Worm (Caenorhabditis elegans) whole organism, early embryonic: ENCODE data around the gene phf-31.

Experiments used
- B0310.2 ChIP-seq: sonication (generic microtip); optimal IDR thresholded peaks from 2 replicates; lab custom pipeline; 2016; ENCODE audit warnings: mild to moderate bottlenecking, missing genetic modification characterization, missing compliant biosample characterization
- F13C5.2 ChIP-seq: sonication (generic microtip); optimal IDR thresholded peaks from 2 replicates; lab custom pipeline; 2017; ENCODE audit warnings: mild to moderate bottlenecking, missing genetic modification characterization, inconsistent platforms, missing compliant biosample characterization
- ama-1 ChIP-seq: fragments of 150-350 bp; optimal IDR thresholded peaks from 2 replicates; lab custom pipeline; 2014
- ceh-36 ChIP-seq: sonication (generic microtip); optimal IDR thresholded peaks from 2 replicates; lab custom pipeline; 2016; ENCODE audit warnings: missing genetic modification characterization, inconsistent platforms, missing compliant biosample characterization
- ets-7 ChIP-seq: sonication (generic microtip); optimal IDR thresholded peaks from 2 replicates; lab custom pipeline; 2016; ENCODE audit warnings: missing genotype, missing genetic modification characterization, missing compliant biosample characterization
- flt-1 ChIP-seq: fragments of 200-800 bp; sonication (Bioruptor generic); IDR thresholded peaks from 2 replicates; pipeline ENCODE4 v1.3.6; 2022; ENCODE audit warnings: missing genetic modification characterization, missing compliant biosample characterization
- hmg-4 ChIP-seq: fragments of 200-800 bp; sonication (Bioruptor generic); optimal IDR thresholded peaks from 2 replicates; lab custom pipeline; 2018; ENCODE audit warnings: mild to moderate bottlenecking, missing genetic modification characterization, missing compliant biosample characterization
- pes-1 ChIP-seq: fragments of 200-800 bp; sonication (Bioruptor generic); IDR thresholded peaks from 2 replicates; pipeline ENCODE4 v1.3.6; 2022; ENCODE audit warnings: missing genetic modification reagents, missing genetic modification characterization, missing compliant biosample characterization
- scrt-1 ChIP-seq: fragments of 200-800 bp; sonication (Bioruptor generic); IDR thresholded peaks from 2 replicates; pipeline ENCODE4 v1.3.6; 2022; ENCODE audit warnings: missing genetic modification characterization, missing compliant biosample characterization
- sea-1 ChIP-seq: fragments of 200-800 bp; sonication (Bioruptor generic); conservative IDR thresholded peaks from 2 replicates; pipeline ENCODE4 v1.3.6; 2022; ENCODE audit warnings: missing genetic modification characterization, missing compliant biosample characterization
- tbx-11 ChIP-seq: fragments of 200-800 bp; sonication (Bioruptor generic); IDR thresholded peaks from 2 replicates; pipeline ENCODE4 v1.3.6; 2022; ENCODE audit warnings: missing genetic modification characterization, missing compliant biosample characterization
- tbx-37 ChIP-seq: fragments of 200-800 bp; sonication (Bioruptor generic); conservative IDR thresholded peaks from 2 replicates; pipeline ENCODE4 v1.3.6; 2022; ENCODE audit warnings: missing genetic modification reagents, missing genetic modification characterization, missing compliant biosample characterization
- tra-4 ChIP-seq: sonication (generic microtip); optimal IDR thresholded peaks from 2 replicates; lab custom pipeline; 2017; ENCODE audit warnings: missing genetic modification characterization, missing compliant biosample characterization

DNA sequence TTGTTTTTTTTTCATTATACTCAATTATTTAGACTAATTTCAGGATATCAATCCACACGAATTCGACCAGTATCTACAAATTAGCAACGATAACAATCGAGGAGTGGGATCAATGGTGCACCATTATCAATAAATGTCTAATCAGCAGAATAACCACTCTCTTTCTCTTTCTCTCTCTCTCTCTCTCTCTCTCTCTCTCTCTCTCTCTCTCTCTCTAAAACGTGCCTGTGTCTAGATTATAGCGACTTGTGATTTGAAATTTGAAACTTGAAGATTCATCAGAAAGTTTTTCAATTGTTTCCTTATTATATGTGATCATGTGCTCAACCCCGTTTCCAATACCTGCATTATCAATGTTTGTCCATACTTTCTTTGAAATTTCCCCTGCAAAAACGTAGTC, 12.4 kb downstream of the phf-31 start:
- TF ChIP-seq ama-1 (lab: Kevin White, UChicago) (no peak), flt-1 (no peak), ceh-36 (tag; lab: Kevin White, UChicago) (no peak), hmg-4 (GFP tag; lab: Kevin White, UChicago) (no peak), scrt-1 (GFP tag; lab: Robert Waterston, UW) (no peak), F13C5.2 (no peak), pes-1 (GFP tag; lab: Robert Waterston, UW) (no peak), tbx-37 (GFP tag; lab: Robert Waterston, UW) (no peak), B0310.2 (tag; lab: Kevin White, UChicago) (no peak), tbx-11 (GFP tag; lab: Robert Waterston, UW) (no peak), tra-4 (no peak), sea-1 (no peak), ets-7 (tag; lab: Kevin White, UChicago) (no peak)
